Worm (Caenorhabditis elegans) whole organism, L1 larva: Measurements from ENCODE around the gene scp-1.

Experiments used
- blmp-1 ChIP-seq: fragments of 150-350 bp; optimal IDR thresholded peaks from 2 replicates; lab custom pipeline; 2014; ENCODE audit warnings: missing biosample characterization, missing genetic modification characterization
- jun-1 ChIP-seq: fragments of 150-350 bp; optimal IDR thresholded peaks from 2 replicates; lab custom pipeline; 2014; ENCODE audit warnings: missing biosample characterization, missing genetic modification reagents, missing genetic modification characterization
- lsy-2 ChIP-seq, 2 experiments: fragments of 150-350 bp; optimal IDR thresholded peaks; 2 replicates each; lab custom pipeline; 2014; ENCODE audit warnings: missing biosample characterization in 2 of 2, missing genetic modification characterization in 2 of 2
- nhr-237 ChIP-seq: fragments of 150-350 bp; optimal IDR thresholded peaks from 2 replicates; lab custom pipeline; 2014; ENCODE audit warnings: missing biosample characterization, missing genetic modification characterization
- nhr-76 ChIP-seq: sonication (generic microtip); optimal IDR thresholded peaks from 2 replicates; lab custom pipeline; 2017; ENCODE audit warnings: missing biosample characterization, missing genetic modification characterization

- TF ChIP-seq nhr-76 (tag; lab: Kevin White, UChicago) = no peak
- no peak for TF ChIP-seq nhr-237 (tag; lab: Kevin White, UChicago)
- TF ChIP-seq lsy-2 (tag; optimal IDR thresholded peaks at IDR 0.05; lab: Kevin White, UChicago) = no peak
- no peak for TF ChIP-seq blmp-1 (tag; lab: Kevin White, UChicago)
- TF ChIP-seq jun-1 (tag; lab: Kevin White, UChicago) = no peak
Measured at ce11 chrII:9301065-9301464, 32.7 kb upstream of the scp-1 start.
